Worm (Caenorhabditis elegans) whole organism, L2 larva: ENCODE data around the gene ZC506.1.

Experiments
- aly-2 ChIP-seq: fragments of 150-350 bp; optimal IDR thresholded peaks from 2 replicates; lab custom pipeline; 2014; ENCODE audit warnings: missing biosample characterization, missing genetic modification characterization
- crh-2 ChIP-seq: sonication (generic microtip); optimal IDR thresholded peaks from 2 replicates; lab custom pipeline; 2017; ENCODE audit warnings: missing biosample characterization, missing genetic modification characterization
- nhr-12 ChIP-seq: fragments of 150-350 bp; optimal IDR thresholded peaks from 2 replicates; lab custom pipeline; 2014; ENCODE audit warnings: missing biosample characterization, missing genetic modification characterization
- nhr-77 ChIP-seq: fragments of 150-350 bp; optimal IDR thresholded peaks from 2 replicates; lab custom pipeline; 2014; ENCODE audit warnings: missing biosample characterization, missing genetic modification characterization
- ztf-11 ChIP-seq: sonication (generic microtip); optimal IDR thresholded peaks from 2 replicates; lab custom pipeline; 2017; ENCODE audit warnings: missing biosample characterization, missing genetic modification characterization
- ztf-4 ChIP-seq: fragments of 150-350 bp; optimal IDR thresholded peaks from 2 replicates; lab custom pipeline; 2014; ENCODE audit warnings: missing biosample characterization, missing genetic modification characterization

DNA sequence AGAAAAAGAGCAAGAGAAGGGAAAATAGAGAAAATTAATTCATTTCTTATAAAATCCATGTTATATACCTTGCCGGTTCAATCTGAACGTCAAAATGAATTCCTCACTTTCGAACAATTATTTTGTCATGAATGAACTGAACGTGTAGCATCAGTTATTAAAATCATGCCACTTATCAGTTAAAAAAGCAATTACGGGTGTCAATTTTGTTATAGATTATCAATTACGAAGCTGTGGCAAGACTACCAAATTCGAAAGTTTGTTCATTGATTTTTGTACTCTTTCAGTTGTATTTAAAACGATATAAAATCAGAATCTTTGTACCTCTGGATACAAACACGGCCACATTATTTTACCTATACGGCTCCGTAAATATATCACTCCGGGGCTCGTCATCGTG, 38.6 kb downstream of the ZC506.1 start:
- no peak for TF ChIP-seq ztf-4 (tag; lab: Kevin White, UChicago)
- TF ChIP-seq nhr-12: no peak
- no peak for TF ChIP-seq nhr-77 (tag; lab: Kevin White, UChicago)
- TF ChIP-seq ztf-11 (tag; lab: Kevin White, UChicago): no peak
- no peak for TF ChIP-seq aly-2 (tag; lab: Kevin White, UChicago)
- no peak for TF ChIP-seq crh-2 (tag; lab: Kevin White, UChicago)
